Worm (Caenorhabditis elegans) whole organism, L4 larva: ENCODE results near the gene Y57G11C.43.

Source experiments
- ama-1 ChIP-seq: fragments of 150-350 bp; optimal IDR thresholded peaks from 2 replicates; lab custom pipeline; 2014; ENCODE audit warnings: inconsistent platforms, mixed read lengths
- ceh-28 ChIP-seq: fragments of 150-350 bp; optimal IDR thresholded peaks from 2 replicates; lab custom pipeline; 2014; ENCODE audit warnings: missing biosample characterization, missing genetic modification reagents, missing genetic modification characterization
- egl-27 ChIP-seq: sonication (generic microtip); optimal IDR thresholded peaks from 3 replicates; lab custom pipeline; 2017; ENCODE audit warnings: missing biosample characterization, missing genetic modification reagents, missing genetic modification characterization
- mdl-1 ChIP-seq, 2 experiments: fragments of 150-350 bp in 1 of 2; sonication (generic microtip) in 1 of 2; optimal IDR thresholded peaks; 2 replicates each; lab custom pipeline; 2014 to 2017; ENCODE audit warnings: missing biosample characterization in 2 of 2, missing genetic modification characterization in 2 of 2
- nhr-28 ChIP-seq: fragments of 150-350 bp; optimal IDR thresholded peaks from 2 replicates; lab custom pipeline; 2014; ENCODE audit warnings: missing biosample characterization, missing genetic modification characterization
- nhr-77 ChIP-seq: fragments of 150-350 bp; optimal IDR thresholded peaks from 2 replicates; lab custom pipeline; 2014; ENCODE audit warnings: missing biosample characterization, missing genetic modification characterization
- pha-4 ChIP-seq, 2 experiments: fragments of 150-350 bp in 1 of 2; fragments of 200-800 bp in 1 of 2; sonication (Bioruptor generic) in 1 of 2; IDR thresholded peaks in 1 of 2; optimal IDR thresholded peaks in 1 of 2; 2 replicates each; pipeline versions ENCODE4 v1.3.6 to Lab custom; 2014 to 2022; ENCODE audit warnings: missing genetic modification characterization in 2 of 2, missing genetic modification reagents in 2 of 2, missing biosample characterization in 1 of 2, missing compliant biosample characterization in 1 of 2
- unc-130 ChIP-seq: sonication (generic microtip); optimal IDR thresholded peaks from 2 replicates; lab custom pipeline; 2016; ENCODE audit warnings: missing genetic modification reagents, missing genetic modification characterization, missing compliant biosample characterization
- unc-62 ChIP-seq, 3 experiments: fragments of 150-350 bp in 1 of 3; sonication (generic microtip); optimal IDR thresholded peaks in 2 of 3; peaks in 1 of 3; 1 replicate in 1 of 3; 2 replicates in 2 of 3; lab custom pipeline; 2014 to 2017; ENCODE audit warnings: missing biosample characterization in 3 of 3, missing genetic modification characterization in 3 of 3, missing genetic modification reagents in 3 of 3, missing genotype in 1 of 3
- zip-11 ChIP-seq: fragments of 200-800 bp; sonication (Bioruptor generic); IDR thresholded peaks from 2 replicates; pipeline ENCODE4 v1.3.6; 2022; ENCODE audit warnings: missing genetic modification characterization, missing compliant biosample characterization

- TF ChIP-seq unc-62 (GFP tag; optimal IDR thresholded peaks at IDR 0.05 in 1 of 2; lab: Kevin White, UChicago) (no peak), unc-62 (tag; optimal IDR thresholded peaks at IDR 0.05; lab: Kevin White, UChicago) (no peak), mdl-1 (tag; optimal IDR thresholded peaks at IDR 0.05; lab: Kevin White, UChicago) (no peak), pha-4 (GFP tag; IDR thresholded peaks at IDR 0.05; lab: Robert Waterston, UW) (no peak), pha-4 (tag; optimal IDR thresholded peaks at IDR 0.05; lab: Kevin White, UChicago) (no peak), zip-11 (GFP tag; lab: Robert Waterston, UW) (no peak), nhr-77 (tag; lab: Kevin White, UChicago) (no peak), ama-1 (no peak), unc-130 (GFP tag; lab: Kevin White, UChicago) (no peak), egl-27 (tag; lab: Kevin White, UChicago) (no peak), nhr-28 (no peak), ceh-28 (no peak)
Observed at ce11 chrIV:14797849-14798248, 28.6 kb downstream of the Y57G11C.43 start, which contains the start of gene arl-8.
